Fruit fly (Drosophila melanogaster) whole organism, embryonic: ENCODE results near the gene CG17996.

Source experiments
- Abd-B ChIP-seq: fragments of 200-800 bp; sonication (Bioruptor generic); optimal IDR thresholded peaks from 2 replicates; lab custom pipeline; 2018; ENCODE audit warnings: missing biosample characterization, mild to moderate bottlenecking, missing genetic modification characterization, moderate library complexity
- Aef1 ChIP-seq: fragments of 200-800 bp; sonication (Bioruptor generic); IDR thresholded peaks from 3 replicates; pipeline ENCODE4 v1.3.6; 2022; ENCODE audit warnings: missing biosample characterization, missing genetic modification characterization
- CG1024 ChIP-seq: fragments of 200-800 bp; sonication (Bioruptor generic); IDR thresholded peaks from 2 replicates; pipeline ENCODE4 v1.3.6; 2022; ENCODE audit warnings: missing biosample characterization, missing genetic modification characterization
- CG12155 ChIP-seq: fragments of 200-800 bp; sonication (Bioruptor generic); optimal IDR thresholded peaks from 3 replicates; lab custom pipeline; 2016; ENCODE audit warnings: missing biosample characterization, missing genetic modification characterization
- CG12744 ChIP-seq: fragments of 200-800 bp; sonication (Bioruptor generic); optimal IDR thresholded peaks from 2 replicates; lab custom pipeline; 2016; ENCODE audit warnings: missing biosample characterization, missing genetic modification characterization
- CG13296 ChIP-seq: fragments of 200-800 bp; sonication (Bioruptor generic); optimal IDR thresholded peaks from 3 replicates; lab custom pipeline; 2018; ENCODE audit warnings: missing biosample characterization, mild to moderate bottlenecking, missing genetic modification characterization
- CG13775 ChIP-seq: fragments of 200-800 bp; sonication (Bioruptor generic); optimal IDR thresholded peaks from 3 replicates; lab custom pipeline; 2017; ENCODE audit warnings: missing biosample characterization, mild to moderate bottlenecking, missing genetic modification characterization
- CG13894 ChIP-seq: fragments of 200-800 bp; sonication (Bioruptor generic); optimal IDR thresholded peaks from 3 replicates; lab custom pipeline; 2018; ENCODE audit warnings: missing biosample characterization, mild to moderate bottlenecking, missing genetic modification characterization, moderate library complexity
- CG14441 ChIP-seq: fragments of 200-800 bp; sonication (Bioruptor generic); IDR thresholded peaks from 2 replicates; pipeline ENCODE4 v1.3.6; 2022; ENCODE audit warnings: missing biosample characterization, missing genetic modification characterization
- CG17328 ChIP-seq: fragments of 200-800 bp; sonication (Bioruptor generic); IDR thresholded peaks from 2 replicates; pipeline ENCODE4 v1.3.6; 2022; ENCODE audit warnings: missing biosample characterization, missing genetic modification characterization
- CG17359 ChIP-seq: fragments of 200-800 bp; sonication (Bioruptor generic); optimal IDR thresholded peaks from 3 replicates; lab custom pipeline; 2018; ENCODE audit warnings: missing biosample characterization, mild to moderate bottlenecking, missing genetic modification characterization, moderate library complexity
- CG17568 ChIP-seq: fragments of 200-800 bp; sonication (Bioruptor generic); optimal IDR thresholded peaks from 2 replicates; lab custom pipeline; 2018; ENCODE audit warnings: missing biosample characterization, mild to moderate bottlenecking, missing genetic modification characterization, moderate library complexity
- CG17612 ChIP-seq: fragments of 200-800 bp; sonication (Bioruptor generic); IDR thresholded peaks from 2 replicates; pipeline ENCODE4 v1.3.6; 2022; ENCODE audit warnings: missing biosample characterization, missing genetic modification characterization
- CG18476 ChIP-seq: fragments of 200-800 bp; sonication (Bioruptor generic); optimal IDR thresholded peaks from 2 replicates; lab custom pipeline; 2016; ENCODE audit warnings: missing biosample characterization, mild to moderate bottlenecking, missing genetic modification characterization
- CG2129 ChIP-seq: fragments of 200-800 bp; sonication (Bioruptor generic); IDR thresholded peaks from 2 replicates; pipeline ENCODE4 v1.3.6; 2022; ENCODE audit warnings: missing biosample characterization, missing genetic modification characterization; ENCODE audit not compliant: partially characterized antibody
- CG30431 ChIP-seq: fragments of 200-800 bp; sonication (Bioruptor generic); optimal IDR thresholded peaks from 2 replicates; lab custom pipeline; 2017; ENCODE audit warnings: missing biosample characterization, missing genetic modification characterization
- CG31441 ChIP-seq: fragments of 200-800 bp; sonication (Bioruptor generic); IDR thresholded peaks from 2 replicates; pipeline ENCODE4 v1.3.6; 2022; ENCODE audit warnings: missing biosample characterization, missing genetic modification characterization
- CG34224 ChIP-seq: fragments of 200-800 bp; sonication (Bioruptor generic); IDR thresholded peaks from 3 replicates; pipeline ENCODE4 v1.3.6; 2022; ENCODE audit warnings: missing biosample characterization, missing genetic modification characterization; ENCODE audit not compliant: partially characterized antibody
- CG4328 ChIP-seq: fragments of 200-800 bp; sonication (Bioruptor generic); optimal IDR thresholded peaks from 3 replicates; lab custom pipeline; 2017; ENCODE audit warnings: missing biosample characterization, missing genetic modification reagents, missing genetic modification characterization
- CG5180 ChIP-seq: fragments of 200-800 bp; sonication (Bioruptor generic); optimal IDR thresholded peaks from 3 replicates; lab custom pipeline; 2017; ENCODE audit warnings: missing biosample characterization, missing genetic modification characterization, mild to moderate bottlenecking, moderate library complexity, missing genetic modification reagents
- CG8924 ChIP-seq: fragments of 200-800 bp; optimal IDR thresholded peaks from 3 replicates; lab custom pipeline; 2019; ENCODE audit warnings: missing biosample characterization, mild to moderate bottlenecking, missing genetic modification characterization, moderate library complexity
- CG9876 ChIP-seq: fragments of 200-800 bp; sonication (Bioruptor generic); optimal IDR thresholded peaks from 2 replicates; lab custom pipeline; 2016; ENCODE audit warnings: missing biosample characterization, missing genetic modification characterization
- Chrac-16 ChIP-seq: fragments of 200-800 bp; sonication (Bioruptor generic); optimal IDR thresholded peaks from 3 replicates; lab custom pipeline; 2016; ENCODE audit warnings: missing biosample characterization, missing genetic modification characterization
- Deaf1 ChIP-seq: fragments of 200-800 bp; optimal IDR thresholded peaks from 3 replicates; lab custom pipeline; 2019; ENCODE audit warnings: missing biosample characterization, mild to moderate bottlenecking, missing genetic modification characterization, moderate library complexity
- HLH4C ChIP-seq: fragments of 200-800 bp; sonication (Bioruptor generic); IDR thresholded peaks from 3 replicates; pipeline ENCODE4 v1.3.6; 2022; ENCODE audit warnings: missing biosample characterization, missing genetic modification characterization; ENCODE audit not compliant: partially characterized antibody
- HLHmδ ChIP-seq: fragments of 200-800 bp; sonication (Bioruptor generic); optimal IDR thresholded peaks from 2 replicates; lab custom pipeline; 2018; ENCODE audit warnings: missing biosample characterization, mild to moderate bottlenecking, missing genetic modification characterization, moderate library complexity
- Rfx ChIP-seq: fragments of 200-800 bp; sonication (Bioruptor generic); IDR thresholded peaks from 2 replicates; pipeline ENCODE4 v1.3.6; 2022; ENCODE audit warnings: missing biosample characterization, missing genetic modification characterization
- ap ChIP-seq: fragments of 200-800 bp; sonication (Bioruptor generic); IDR thresholded peaks from 2 replicates; pipeline ENCODE4 v1.3.6; 2022; ENCODE audit warnings: missing biosample characterization, missing genetic modification characterization
- bsh ChIP-seq, 2 experiments: fragments of 200-800 bp; sonication (Bioruptor generic); optimal IDR thresholded peaks; 2 replicates each; lab custom pipeline; 2017 to 2018; ENCODE audit warnings: mild to moderate bottlenecking in 2 of 2, missing biosample characterization in 2 of 2, missing genetic modification characterization in 2 of 2, moderate library complexity in 1 of 2
- chinmo ChIP-seq: fragments of 200-800 bp; sonication (Bioruptor generic); IDR thresholded peaks from 4 replicates; pipeline ENCODE4 v1.3.6; 2022; ENCODE audit warnings: missing biosample characterization, missing genetic modification characterization; ENCODE audit not compliant: partially characterized antibody
- dati ChIP-seq: fragments of 200-800 bp; sonication (Bioruptor generic); IDR thresholded peaks from 2 replicates; pipeline ENCODE4 v1.3.6; 2022; ENCODE audit warnings: missing biosample characterization, missing genetic modification characterization
- eve ChIP-seq, 2 experiments: fragments of >200 bp; optimal IDR thresholded peaks; 2 replicates each; lab custom pipeline; 2017; ENCODE audit warnings: missing biosample characterization in 2 of 2, missing genetic modification characterization in 2 of 2
- fd102C ChIP-seq: fragments of 200-800 bp; sonication (Bioruptor generic); optimal IDR thresholded peaks from 2 replicates; lab custom pipeline; 2018; ENCODE audit warnings: missing biosample characterization, mild to moderate bottlenecking, missing genetic modification characterization, moderate library complexity
- hbn ChIP-seq: fragments of 200-800 bp; sonication (Bioruptor generic); IDR thresholded peaks from 2 replicates; pipeline ENCODE4 v1.3.6; 2022; ENCODE audit warnings: missing biosample characterization, missing genetic modification characterization; ENCODE audit not compliant: partially characterized antibody
- jing ChIP-seq: fragments of 200-800 bp; sonication (Bioruptor generic); optimal IDR thresholded peaks from 2 replicates; lab custom pipeline; 2018; ENCODE audit warnings: missing biosample characterization, mild to moderate bottlenecking, missing genetic modification characterization
- lilli ChIP-seq: fragments of 200-800 bp; sonication (Bioruptor generic); optimal IDR thresholded peaks from 3 replicates; lab custom pipeline; 2016; ENCODE audit warnings: missing biosample characterization, missing genetic modification characterization
- mam ChIP-seq: fragments of 200-800 bp; sonication (Bioruptor generic); optimal IDR thresholded peaks from 3 replicates; lab custom pipeline; 2016; ENCODE audit warnings: missing biosample characterization, missing genetic modification characterization
- pan ChIP-seq, 4 experiments: fragments of >200 bp in 3 of 4; fragments of 200-800 bp in 1 of 4; sonication (Bioruptor generic) in 1 of 4; optimal IDR thresholded peaks in 3 of 4; IDR thresholded peaks in 1 of 4; 2 replicates each; pipeline versions ENCODE4 v1.3.6 to Lab custom; 2017 to 2022; ENCODE audit warnings: missing biosample characterization in 2 of 4, missing genetic modification characterization in 2 of 4, mixed read lengths in 1 of 4
- psq ChIP-seq: fragments of 200-800 bp; sonication (Bioruptor generic); optimal IDR thresholded peaks from 2 replicates; lab custom pipeline; 2017; ENCODE audit warnings: missing biosample characterization, missing genetic modification characterization
- repo ChIP-seq: fragments of 200-800 bp; sonication (Bioruptor generic); optimal IDR thresholded peaks from 2 replicates; lab custom pipeline; 2016; ENCODE audit warnings: missing biosample characterization, missing genetic modification characterization
- run ChIP-seq: fragments of 200-800 bp; sonication (Bioruptor generic); optimal IDR thresholded peaks from 3 replicates; lab custom pipeline; 2018; ENCODE audit warnings: missing biosample characterization, mild to moderate bottlenecking, missing genetic modification characterization
- salm ChIP-seq: fragments of 200-800 bp; sonication (Bioruptor generic); optimal IDR thresholded peaks from 2 replicates; lab custom pipeline; 2018; ENCODE audit warnings: missing biosample characterization, mild to moderate bottlenecking, missing genetic modification characterization
- sim ChIP-seq: fragments of 200-800 bp; sonication (Bioruptor generic); IDR thresholded peaks from 2 replicates; pipeline ENCODE4 v1.3.6; 2022; ENCODE audit warnings: missing biosample characterization, missing genetic modification characterization
- so ChIP-seq: fragments of 200-800 bp; sonication (Bioruptor generic); IDR thresholded peaks from 3 replicates; pipeline ENCODE4 v1.3.6; 2022; ENCODE audit warnings: missing biosample characterization, missing genetic modification characterization
- trh ChIP-seq: fragments of 200-800 bp; sonication (Bioruptor generic); optimal IDR thresholded peaks from 2 replicates; lab custom pipeline; 2016; ENCODE audit warnings: missing biosample characterization, missing genetic modification characterization
- wor ChIP-seq: fragments of 200-800 bp; sonication (Bioruptor generic); IDR thresholded peaks from 2 replicates; pipeline ENCODE4 v1.3.6; 2022; ENCODE audit warnings: missing biosample characterization, missing genetic modification characterization
- zf30C ChIP-seq: fragments of 200-800 bp; sonication (Bioruptor generic); optimal IDR thresholded peaks from 3 replicates; lab custom pipeline; 2018; ENCODE audit warnings: missing biosample characterization, mild to moderate bottlenecking, missing genetic modification characterization

CG17996 gene

DNA sequence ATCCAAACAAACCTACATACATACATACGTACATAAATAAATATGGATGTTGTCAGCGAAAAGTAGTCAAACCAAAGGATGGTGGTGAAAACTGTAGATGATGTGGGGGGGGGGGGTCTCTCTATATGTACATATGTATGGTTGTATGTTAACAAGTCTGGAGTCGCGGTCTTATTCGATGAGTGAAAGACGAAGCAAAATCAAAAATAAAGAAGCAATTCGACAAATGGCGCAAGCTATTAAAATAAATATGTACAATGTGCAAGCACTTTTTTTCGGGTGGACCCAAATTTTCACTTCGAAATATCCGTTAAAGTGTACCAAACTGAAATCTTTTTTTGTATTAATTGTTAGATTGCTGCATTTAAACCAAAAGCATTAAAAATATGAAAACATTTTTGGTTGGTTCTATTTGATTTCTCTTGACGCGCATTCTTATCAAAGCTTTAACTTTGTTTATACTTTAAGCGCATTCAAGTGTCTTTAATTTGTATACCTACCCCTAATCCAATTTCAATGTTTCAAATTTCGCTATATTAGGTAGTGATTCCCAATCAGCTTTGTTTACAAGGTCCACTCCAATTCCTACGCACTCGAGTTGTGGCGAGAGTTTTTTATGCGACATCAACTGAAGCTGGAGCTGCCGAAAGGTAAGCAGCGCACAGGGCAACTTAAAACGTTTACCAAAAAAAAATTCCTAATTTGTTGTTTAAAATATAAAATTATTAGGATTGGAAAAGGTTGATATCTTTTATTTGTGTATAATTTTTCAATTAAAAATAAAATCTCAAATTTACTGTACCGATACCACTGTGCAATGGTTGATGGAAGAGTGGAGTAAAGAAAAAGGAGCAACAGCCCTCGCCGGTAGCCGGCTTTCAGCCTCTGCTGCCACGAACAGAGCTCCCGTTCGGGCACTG, 46.6 kb downstream of the CG17996 start, which contains the start of gene CG31807 (continued):
- TF ChIP-seq sim (GFP tag; lab: Robert Waterston, UW) = 0 out of 2 replicates have a peak, but pooled peaks have one; percentile 42
- TF ChIP-seq CG13894 (tag; lab: Kevin White, UChicago) = peak; percentile 41
- peak; percentile 20; the same call in 1 of the 2 replicates for TF ChIP-seq ap (GFP tag; lab: Robert Waterston, UW)
- TF ChIP-seq CG17568 (GFP tag; lab: Kevin White, UChicago) = peak; percentile 75
- TF ChIP-seq CG18476 (GFP tag; lab: Kevin White, UChicago) = peak; percentile 26
- TF ChIP-seq CG8924 (tag; lab: Kevin White, UChicago) = peak; percentile 83
- TF ChIP-seq CG17612 = 0 out of 2 replicates have a peak, but pooled peaks have one; percentile 36
- peak; percentile 25; the same call in 1 of the 2 replicates for TF ChIP-seq wor
- TF ChIP-seq trh (GFP tag; lab: Kevin White, UChicago) = no peak
- TF ChIP-seq hbn (GFP tag; lab: Robert Waterston, UW) = no peak
- peak; percentile 37 for TF ChIP-seq Rfx (GFP tag; lab: Robert Waterston, UW)
- TF ChIP-seq CG17359 = peak; percentile 69
- TF ChIP-seq pan (optimal IDR thresholded peaks at IDR 0.05; lab: Kevin White, UChicago) = no peak
- TF ChIP-seq pan (GFP tag; optimal IDR thresholded peaks at IDR 0.05 in 1 of 2, IDR thresholded peaks at IDR 0.05 in 1 of 2) = peak in 1 of 2 experiments; percentile 44
- TF ChIP-seq bsh (GFP tag; optimal IDR thresholded peaks at IDR 0.05; lab: Kevin White, UChicago) = peak; percentile 83 to 98
- peak; percentile 36 for TF ChIP-seq CG30431 (GFP tag; lab: Kevin White, UChicago)
- TF ChIP-seq so (GFP tag; lab: Robert Waterston, UW) = no peak; the same call in 2 of the 3 replicates
- TF ChIP-seq CG14441 = peak; percentile 21
- peak; percentile 78 for TF ChIP-seq CG13775
- TF ChIP-seq dati (GFP tag; lab: Robert Waterston, UW) = no peak; the same call in 1 of the 2 replicates
- no peak for TF ChIP-seq HLHmδ (GFP tag; lab: Kevin White, UChicago)
- peak; percentile 14 for TF ChIP-seq jing (GFP tag; lab: Kevin White, UChicago)
- TF ChIP-seq CG31441 = peak; percentile 75
- TF ChIP-seq lilli (GFP tag; lab: Kevin White, UChicago) = peak; percentile 66
- peak; percentile 80 for TF ChIP-seq salm (tag; lab: Kevin White, UChicago)
- peak; percentile 58 for TF ChIP-seq mam (GFP tag; lab: Kevin White, UChicago)
- TF ChIP-seq CG1024 (GFP tag; lab: Robert Waterston, UW) = no peak
- no peak for TF ChIP-seq Abd-B (GFP tag; lab: Kevin White, UChicago)
- no peak for TF ChIP-seq repo (GFP tag; lab: Kevin White, UChicago)
- peak; percentile 7 for TF ChIP-seq Deaf1 (tag; lab: Kevin White, UChicago)
- peak in 1 of 2 experiments; percentile 88 for TF ChIP-seq eve (GFP tag; optimal IDR thresholded peaks at IDR 0.05; lab: Kevin White, UChicago)
- no peak for TF ChIP-seq CG9876 (GFP tag; lab: Kevin White, UChicago)
- TF ChIP-seq run = peak; percentile 81
- peak; percentile 35; the same call in 1 of the 2 replicates for TF ChIP-seq CG17328 (GFP tag; lab: Robert Waterston, UW)
- peak; percentile 27 for TF ChIP-seq CG4328 (GFP tag; lab: Kevin White, UChicago)
- TF ChIP-seq CG5180 (GFP tag; lab: Kevin White, UChicago) = peak; percentile 50
- TF ChIP-seq CG12155 = peak; percentile 20
- no peak for TF ChIP-seq zf30C (GFP tag; lab: Kevin White, UChicago)
- TF ChIP-seq CG2129 (GFP tag; lab: Robert Waterston, UW) = no peak
- TF ChIP-seq CG12744 (GFP tag; lab: Kevin White, UChicago) = peak; percentile 43
- TF ChIP-seq CG13296 = peak; percentile 77
- TF ChIP-seq Chrac-16 (GFP tag; lab: Kevin White, UChicago) = peak; percentile 39
- TF ChIP-seq Aef1 (GFP tag; lab: Robert Waterston, UW) = peak; percentile 16; the same call in 2 of the 3 replicates
- TF ChIP-seq CG34224 (GFP tag; lab: Robert Waterston, UW) = no peak
- TF ChIP-seq psq (GFP tag; lab: Kevin White, UChicago) = no peak
- no peak for TF ChIP-seq HLH4C (GFP tag; lab: Robert Waterston, UW)
- no peak for TF ChIP-seq fd102C (GFP tag; lab: Kevin White, UChicago)
- 0 out of 4 replicates have a peak, but pooled peaks have one; percentile 35 for TF ChIP-seq chinmo (GFP tag; lab: Robert Waterston, UW)
